Worm (Caenorhabditis elegans) whole organism, early embryonic: Measurements from ENCODE around the gene aptf-2.
"Not testable (repeated sequence)": the region's sequence is repeated elsewhere in the genome, so short reads cannot be mapped to it uniquely, and the experiment has no call there.

Source experiments
- B0310.2 ChIP-seq: sonication (generic microtip); optimal IDR thresholded peaks from 2 replicates; lab custom pipeline; 2016; ENCODE audit warnings: mild to moderate bottlenecking, missing genetic modification characterization, missing compliant biosample characterization
- F13C5.2 ChIP-seq: sonication (generic microtip); optimal IDR thresholded peaks from 2 replicates; lab custom pipeline; 2017; ENCODE audit warnings: mild to moderate bottlenecking, missing genetic modification characterization, inconsistent platforms, missing compliant biosample characterization
- aly-1 ChIP-seq: sonication (generic microtip); optimal IDR thresholded peaks from 2 replicates; lab custom pipeline; 2016; ENCODE audit warnings: missing genetic modification characterization, missing compliant biosample characterization
- ama-1 ChIP-seq: fragments of 150-350 bp; optimal IDR thresholded peaks from 2 replicates; lab custom pipeline; 2014
- ceh-13 ChIP-seq: fragments of 200-800 bp; sonication (Bioruptor generic); optimal IDR thresholded peaks from 2 replicates; lab custom pipeline; 2018; ENCODE audit warnings: mild to moderate bottlenecking, missing genetic modification characterization, missing compliant biosample characterization
- ceh-36 ChIP-seq: sonication (generic microtip); optimal IDR thresholded peaks from 2 replicates; lab custom pipeline; 2016; ENCODE audit warnings: missing genetic modification characterization, inconsistent platforms, missing compliant biosample characterization
- ets-7 ChIP-seq: sonication (generic microtip); optimal IDR thresholded peaks from 2 replicates; lab custom pipeline; 2016; ENCODE audit warnings: missing genotype, missing genetic modification characterization, missing compliant biosample characterization
- flt-1 ChIP-seq: fragments of 200-800 bp; sonication (Bioruptor generic); IDR thresholded peaks from 2 replicates; pipeline ENCODE4 v1.3.6; 2022; ENCODE audit warnings: missing genetic modification characterization, missing compliant biosample characterization
- hmbx-1 ChIP-seq: sonication (generic microtip); optimal IDR thresholded peaks from 2 replicates; lab custom pipeline; 2016; ENCODE audit warnings: mild to moderate bottlenecking, missing genetic modification characterization, missing compliant biosample characterization
- hmg-4 ChIP-seq: fragments of 200-800 bp; sonication (Bioruptor generic); optimal IDR thresholded peaks from 2 replicates; lab custom pipeline; 2018; ENCODE audit warnings: mild to moderate bottlenecking, missing genetic modification characterization, missing compliant biosample characterization
- hnd-1 ChIP-seq: sonication (generic microtip); optimal IDR thresholded peaks from 2 replicates; lab custom pipeline; 2016; ENCODE audit warnings: missing genetic modification characterization, missing compliant biosample characterization
- pes-1 ChIP-seq: fragments of 200-800 bp; sonication (Bioruptor generic); IDR thresholded peaks from 2 replicates; pipeline ENCODE4 v1.3.6; 2022; ENCODE audit warnings: missing genetic modification reagents, missing genetic modification characterization, missing compliant biosample characterization
- scrt-1 ChIP-seq: fragments of 200-800 bp; sonication (Bioruptor generic); IDR thresholded peaks from 2 replicates; pipeline ENCODE4 v1.3.6; 2022; ENCODE audit warnings: missing genetic modification characterization, missing compliant biosample characterization
- sea-1 ChIP-seq: fragments of 200-800 bp; sonication (Bioruptor generic); conservative IDR thresholded peaks from 2 replicates; pipeline ENCODE4 v1.3.6; 2022; ENCODE audit warnings: missing genetic modification characterization, missing compliant biosample characterization
- tbx-11 ChIP-seq: fragments of 200-800 bp; sonication (Bioruptor generic); IDR thresholded peaks from 2 replicates; pipeline ENCODE4 v1.3.6; 2022; ENCODE audit warnings: missing genetic modification characterization, missing compliant biosample characterization
- tbx-37 ChIP-seq: fragments of 200-800 bp; sonication (Bioruptor generic); conservative IDR thresholded peaks from 2 replicates; pipeline ENCODE4 v1.3.6; 2022; ENCODE audit warnings: missing genetic modification reagents, missing genetic modification characterization, missing compliant biosample characterization
- tra-4 ChIP-seq: sonication (generic microtip); optimal IDR thresholded peaks from 2 replicates; lab custom pipeline; 2017; ENCODE audit warnings: missing genetic modification characterization, missing compliant biosample characterization

Gene aptf-2

ce11 chrIV:13450740-13451139 is 34.9 kb upstream of the aptf-2 start:
- TF ChIP-seq ceh-13 (no peak), pes-1 (0 out of 2 replicates have a peak, but pooled peaks have one; percentile 11)

DNA sequence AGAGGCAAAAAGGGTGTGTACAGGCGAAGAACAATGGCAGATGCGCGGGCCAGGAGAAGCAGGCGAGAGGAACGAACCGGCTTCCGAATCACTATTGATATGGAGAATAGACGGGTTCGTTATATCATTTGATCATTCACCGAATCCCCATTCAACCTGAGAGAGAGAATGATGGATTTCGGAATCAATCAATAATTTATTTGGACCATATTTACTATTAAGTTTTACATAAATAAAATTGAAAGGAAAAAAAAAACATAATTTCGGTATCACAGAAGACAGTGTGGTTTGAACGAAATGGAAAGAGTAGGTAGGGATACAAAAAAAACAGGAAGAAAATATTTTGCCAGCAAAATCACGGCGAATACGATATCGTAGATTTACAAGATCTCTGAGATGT is 29.4 kb upstream of the aptf-2 start, which contains the start of gene mam-3:
Gene mam-3 (minus strand): TSS at position 101 of the 400 bp plus-strand sequence.
- TF ChIP-seq hnd-1 (no peak), flt-1 (GFP tag; lab: Robert Waterston, UW) (no peak), sea-1 (GFP tag; lab: Robert Waterston, UW) (no peak), hmg-4 (GFP tag; lab: Kevin White, UChicago) (no peak), ama-1 (no peak), tbx-11 (GFP tag; lab: Robert Waterston, UW) (no peak), ceh-36 (tag; lab: Kevin White, UChicago) (no peak), tbx-37 (no peak), pes-1 (no peak), hmbx-1 (tag; lab: Kevin White, UChicago) (no peak), ceh-13 (no peak), tra-4 (no peak), F13C5.2 (tag; lab: Kevin White, UChicago) (no peak), aly-1 (tag; lab: Kevin White, UChicago) (no peak), B0310.2 (no peak), ets-7 (tag; lab: Kevin White, UChicago) (no peak)

DNA sequence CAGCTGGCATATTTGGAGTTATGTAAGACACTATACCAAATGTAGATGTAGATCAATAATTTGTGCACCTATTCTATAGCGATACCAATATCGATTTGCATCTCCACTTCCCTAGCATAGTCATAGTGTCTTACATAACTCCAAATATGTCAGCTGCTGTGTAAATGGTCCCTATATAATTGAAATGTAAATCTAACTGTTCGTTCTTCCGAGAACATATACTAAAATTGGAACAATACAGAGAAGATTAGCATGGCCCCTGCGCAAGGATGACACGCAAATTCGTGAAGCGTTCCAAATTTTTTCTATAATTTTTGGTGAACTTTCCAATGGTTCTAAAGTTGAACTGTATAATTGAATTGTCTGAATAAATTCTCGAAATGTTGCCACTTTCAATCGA is 27.7 kb upstream of the aptf-2 start:
- TF ChIP-seq pes-1, result 0 out of 2 replicates have a peak, but pooled peaks have one; percentile 35

ce11 chrIV:13433904-13434303 is 18.1 kb upstream of the aptf-2 start, which contains the start of gene K09B11.5:
Gene K09B11.5 (minus strand): TSS chrIV:13434004.
- not testable (repeated sequence) for TF ChIP-seq hnd-1; F13C5.2 (tag; lab: Kevin White, UChicago); ama-1

- TF ChIP-seq pes-1 (0 out of 2 replicates have a peak, but pooled peaks have one; percentile 10), tbx-37 (0 out of 2 replicates have a peak, but pooled peaks have one; percentile 16)
Measured at ce11 chrIV:13430137-13430536, 14.3 kb upstream of the aptf-2 start.

DNA sequence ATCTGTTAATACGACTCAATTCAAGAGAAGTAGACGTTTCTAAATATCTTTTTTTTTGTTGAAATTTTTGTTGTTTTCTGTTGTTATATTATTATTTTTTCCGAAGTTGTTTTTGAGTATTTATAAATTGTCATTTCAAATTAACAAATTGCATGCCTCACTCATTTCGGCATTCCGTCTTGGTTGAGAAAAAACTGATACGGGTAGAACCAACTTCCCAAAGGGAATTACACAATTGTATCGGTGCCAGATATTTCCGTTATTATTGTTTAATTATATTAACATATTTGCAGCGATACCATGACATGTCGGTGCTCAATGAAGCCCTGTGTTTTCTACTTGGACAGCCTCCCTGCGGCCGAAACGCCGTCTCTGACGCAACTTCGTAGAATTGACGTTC is 13.4 kb upstream of the aptf-2 start, which contains the start of gene K09B11.4:
Gene K09B11.4 (plus strand): TSS at position 301 of the 400 bp plus-strand sequence.
- TF ChIP-seq flt-1 (GFP tag; lab: Robert Waterston, UW) (no peak), ceh-13 (no peak), B0310.2 (no peak), ets-7 (tag; lab: Kevin White, UChicago) (no peak), pes-1 (no peak), tbx-11 (GFP tag; lab: Robert Waterston, UW) (no peak), hmg-4 (GFP tag; lab: Kevin White, UChicago) (no peak), tra-4 (no peak), scrt-1 (GFP tag; lab: Robert Waterston, UW) (no peak), ama-1 (no peak), hmbx-1 (tag; lab: Kevin White, UChicago) (no peak), sea-1 (GFP tag; lab: Robert Waterston, UW) (no peak), hnd-1 (no peak), ceh-36 (tag; lab: Kevin White, UChicago) (no peak), tbx-37 (no peak), aly-1 (tag; lab: Kevin White, UChicago) (no peak), F13C5.2 (tag; lab: Kevin White, UChicago) (no peak)

ce11 chrIV:13422200-13422599 is 6.3 kb upstream of the aptf-2 start, which contains the start of gene nol-9:
Gene nol-9 (plus strand): TSS chrIV:13422500.
- TF ChIP-seq ets-7 (tag; lab: Kevin White, UChicago) (no peak), hmbx-1 (tag; lab: Kevin White, UChicago) (no peak), F13C5.2 (tag; lab: Kevin White, UChicago) (no peak), ama-1 (no peak), sea-1 (GFP tag; lab: Robert Waterston, UW) (no peak)

- TF ChIP-seq tra-4 (no peak), ama-1 (no peak), hmg-4 (GFP tag; lab: Kevin White, UChicago) (no peak)
Measured at ce11 chrIV:13412845-13413383, 2.9 kb downstream of the aptf-2 start, which contains the start of gene gcl-1. Gene gcl-1 (minus strand): TSS chrIV:13412895.

ce11 chrIV:13408018-13408417 is 7.8 kb downstream of the aptf-2 start, which contains the start of gene Y62E10A.19:
Gene Y62E10A.19 (minus strand): TSS chrIV:13408306.
- TF ChIP-seq ceh-36 (tag; lab: Kevin White, UChicago), result no peak
- no peak for TF ChIP-seq ets-7 (tag; lab: Kevin White, UChicago)
- no peak for TF ChIP-seq sea-1 (GFP tag; lab: Robert Waterston, UW)
- TF ChIP-seq hmg-4 (GFP tag; lab: Kevin White, UChicago), result no peak
- no peak for TF ChIP-seq ceh-13
- no peak for TF ChIP-seq hmbx-1 (tag; lab: Kevin White, UChicago)
- no peak for TF ChIP-seq scrt-1 (GFP tag; lab: Robert Waterston, UW)
- no peak for TF ChIP-seq tbx-37
- TF ChIP-seq tbx-11 (GFP tag; lab: Robert Waterston, UW), result no peak
- no peak for TF ChIP-seq hnd-1
- TF ChIP-seq flt-1 (GFP tag; lab: Robert Waterston, UW), result no peak
- TF ChIP-seq tra-4, result no peak
- no peak for TF ChIP-seq pes-1
- TF ChIP-seq ama-1, result no peak
- no peak for TF ChIP-seq aly-1 (tag; lab: Kevin White, UChicago)
- no peak for TF ChIP-seq B0310.2
- no peak for TF ChIP-seq F13C5.2 (tag; lab: Kevin White, UChicago)
